Worm (Caenorhabditis elegans): ENCODE results near the gene C02F5.10.

DNA sequence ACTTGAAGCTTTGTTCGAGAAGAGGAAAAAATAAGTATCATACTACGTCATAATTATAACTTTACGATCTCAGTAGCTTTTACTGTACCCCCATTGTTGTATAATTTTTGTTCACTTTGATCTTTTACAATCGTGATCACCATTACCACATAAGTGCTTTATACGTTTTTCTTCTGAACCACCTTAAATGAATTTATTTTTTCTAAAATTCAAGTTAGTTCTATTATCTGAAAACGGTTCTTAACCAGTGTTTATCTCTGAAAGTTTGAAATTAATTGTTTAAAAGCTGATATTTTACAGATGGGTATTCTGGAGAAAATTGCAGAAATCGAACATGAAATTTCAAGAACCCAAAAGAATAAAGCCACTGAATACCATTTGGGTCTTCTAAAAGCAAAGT lies 3.7 kb downstream of the C02F5.10 start, which contains the start of gene C02F5.3:
- no peak for TF ChIP-seq egl-27 (tag; optimal IDR thresholded peaks at IDR 0.05)
- no peak for TF ChIP-seq ceh-8 (GFP tag; optimal IDR thresholded peaks at IDR 0.05)
- no peak for TF ChIP-seq ama-1 (optimal IDR thresholded peaks at IDR 0.05)
- TF ChIP-seq fos-1 (tag; optimal IDR thresholded peaks at IDR 0.05), result no peak
- TF ChIP-seq tlp-1 (tag; optimal IDR thresholded peaks at IDR 0.05), result no peak

Data from whole organism, L1 larva.